Worm (Caenorhabditis elegans) whole organism, mixed stage, embryonic: ENCODE results near the gene rabn-5.

ENCODE experiments used
- M03D4.4 ChIP-seq: sonication (generic microtip); optimal IDR thresholded peaks from 2 replicates; lab custom pipeline; 2017; ENCODE audit warnings: mild to moderate bottlenecking, missing genetic modification characterization, missing compliant biosample characterization
- blmp-1 ChIP-seq: fragments of 150-350 bp; optimal IDR thresholded peaks from 2 replicates; lab custom pipeline; 2014; ENCODE audit warnings: missing biosample characterization, missing genetic modification characterization
- ceh-39 ChIP-seq: fragments of 150-350 bp; optimal IDR thresholded peaks from 2 replicates; lab custom pipeline; 2014; ENCODE audit warnings: missing biosample characterization, missing genetic modification characterization
- ceh-43 ChIP-seq: fragments of 200-800 bp; sonication (Bioruptor generic); optimal IDR thresholded peaks from 2 replicates; lab custom pipeline; 2018; ENCODE audit warnings: mild to moderate bottlenecking, missing genetic modification characterization, moderate library complexity, missing compliant biosample characterization
- ceh-83 ChIP-seq: fragments of 200-800 bp; sonication (Bioruptor generic); optimal IDR thresholded peaks from 2 replicates; lab custom pipeline; 2018; ENCODE audit warnings: mild to moderate bottlenecking, missing genetic modification characterization, missing compliant biosample characterization
- ces-1 ChIP-seq: fragments of 150-350 bp; optimal IDR thresholded peaks from 2 replicates; lab custom pipeline; 2014; ENCODE audit warnings: missing biosample characterization, missing genetic modification reagents, missing genetic modification characterization
- cnd-1 ChIP-seq: fragments of 200-800 bp; sonication (Bioruptor generic); optimal IDR thresholded peaks from 2 replicates; lab custom pipeline; 2018; ENCODE audit warnings: mild to moderate bottlenecking, missing genetic modification characterization, missing compliant biosample characterization
- drap-1 ChIP-seq: fragments of 200-800 bp; sonication (Bioruptor generic); optimal IDR thresholded peaks from 3 replicates; lab custom pipeline; 2018; ENCODE audit warnings: mild to moderate bottlenecking, missing genetic modification characterization, missing compliant biosample characterization
- elt-1 ChIP-seq: sonication (generic microtip); optimal IDR thresholded peaks from 2 replicates; lab custom pipeline; 2017; ENCODE audit warnings: missing genetic modification characterization, mild to moderate bottlenecking, missing compliant biosample characterization, antibody characterized with exemption, moderate library complexity, borderline replicate concordance; ENCODE audit not compliant: insufficient read depth
- elt-3 ChIP-seq: fragments of 150-350 bp; optimal IDR thresholded peaks from 2 replicates; lab custom pipeline; 2014; ENCODE audit warnings: missing biosample characterization, missing genetic modification characterization
- flh-1 ChIP-seq: fragments of 200-800 bp; sonication (Bioruptor generic); optimal IDR thresholded peaks from 2 replicates; lab custom pipeline; 2018; ENCODE audit warnings: mild to moderate bottlenecking, missing genetic modification characterization, moderate library complexity, missing compliant biosample characterization
- ham-2 ChIP-seq: fragments of 200-800 bp; sonication (Bioruptor generic); optimal IDR thresholded peaks from 2 replicates; lab custom pipeline; 2018; ENCODE audit warnings: mild to moderate bottlenecking, missing genetic modification characterization, missing compliant biosample characterization
- hlh-1 ChIP-seq: fragments of 150-350 bp; optimal IDR thresholded peaks from 2 replicates; lab custom pipeline; 2014; ENCODE audit warnings: missing biosample characterization, missing genetic modification reagents, missing genetic modification characterization
- lin-13 ChIP-seq: fragments of 150-350 bp; optimal IDR thresholded peaks from 2 replicates; lab custom pipeline; 2014; ENCODE audit warnings: missing biosample characterization, missing genetic modification characterization
- lin-32 ChIP-seq: fragments of 200-800 bp; sonication (Bioruptor generic); optimal IDR thresholded peaks from 2 replicates; lab custom pipeline; 2018; ENCODE audit warnings: mild to moderate bottlenecking, missing genetic modification characterization, missing compliant biosample characterization
- lsy-2 ChIP-seq: fragments of 150-350 bp; optimal IDR thresholded peaks from 2 replicates; lab custom pipeline; 2014; ENCODE audit warnings: missing biosample characterization, missing genetic modification characterization
- mep-1 ChIP-seq: fragments of 150-350 bp; optimal IDR thresholded peaks from 2 replicates; lab custom pipeline; 2017; ENCODE audit warnings: missing biosample characterization, missing genetic modification reagents, missing genetic modification characterization, inconsistent platforms
- nhr-12 ChIP-seq: fragments of 150-350 bp; optimal IDR thresholded peaks from 2 replicates; lab custom pipeline; 2014; ENCODE audit warnings: missing biosample characterization, missing genetic modification characterization
- nhr-237 ChIP-seq: fragments of 150-350 bp; optimal IDR thresholded peaks from 2 replicates; lab custom pipeline; 2014; ENCODE audit warnings: missing biosample characterization, missing genetic modification characterization
- nhr-28 ChIP-seq: fragments of 150-350 bp; optimal IDR thresholded peaks from 2 replicates; lab custom pipeline; 2014; ENCODE audit warnings: missing biosample characterization, missing genetic modification characterization
- nhr-76 ChIP-seq: sonication (generic microtip); optimal IDR thresholded peaks from 2 replicates; lab custom pipeline; 2017; ENCODE audit warnings: missing biosample characterization, missing genetic modification characterization
- pha-4 ChIP-seq: fragments of 150-350 bp; optimal IDR thresholded peaks from 2 replicates; lab custom pipeline; 2018; ENCODE audit warnings: missing biosample characterization, missing genetic modification reagents, missing genetic modification characterization
- sem-2 ChIP-seq: fragments of 200-800 bp; sonication (Bioruptor generic); optimal IDR thresholded peaks from 2 replicates; lab custom pipeline; 2018; ENCODE audit warnings: mild to moderate bottlenecking, missing genetic modification characterization, missing compliant biosample characterization
- snpc-4 ChIP-seq: fragments of 150-350 bp; optimal IDR thresholded peaks from 2 replicates; lab custom pipeline; 2014; ENCODE audit warnings: missing biosample characterization, missing genetic modification characterization
- sptf-1 ChIP-seq: sonication (generic microtip); optimal IDR thresholded peaks from 2 replicates; lab custom pipeline; 2017; ENCODE audit warnings: mild to moderate bottlenecking, missing genetic modification characterization, moderate library complexity, missing compliant biosample characterization
- tbx-8 ChIP-seq: fragments of 200-800 bp; sonication (Bioruptor generic); optimal IDR thresholded peaks from 2 replicates; lab custom pipeline; 2018; ENCODE audit warnings: mild to moderate bottlenecking, missing genetic modification characterization, moderate library complexity, missing compliant biosample characterization
- unc-39 ChIP-seq: fragments of 150-350 bp; optimal IDR thresholded peaks from 2 replicates; lab custom pipeline; 2014; ENCODE audit warnings: missing biosample characterization, missing genetic modification characterization
- zip-8 ChIP-seq: fragments of 150-350 bp; optimal IDR thresholded peaks from 2 replicates; lab custom pipeline; 2014; ENCODE audit warnings: missing biosample characterization, missing genetic modification characterization

The rabn-5 gene

ce11 chrIII:5882823-5883222, 18.5 kb downstream of the rabn-5 start, which contains the start of gene F01F1.14:
F01F1.14 (minus strand) TSS chrIII:5882923.
- TF ChIP-seq zip-8 (tag; lab: Kevin White, UChicago) (no peak), hlh-1 (no peak), ceh-39 (no peak), snpc-4 (tag; lab: Kevin White, UChicago) (no peak), unc-39 (tag; lab: Kevin White, UChicago) (no peak), sptf-1 (tag; lab: Kevin White, UChicago) (no peak), drap-1 (no peak), lsy-2 (tag; lab: Kevin White, UChicago) (no peak), sem-2 (GFP tag; lab: Kevin White, UChicago) (no peak), mep-1 (tag; lab: Kevin White, UChicago) (no peak), ceh-43 (no peak), nhr-12 (no peak), pha-4 (tag; lab: Kevin White, UChicago) (no peak), elt-1 (tag; lab: Kevin White, UChicago) (no peak)

ce11 chrIII:5883517-5883916, 19.2 kb downstream of the rabn-5 start:
- TF ChIP-seq lin-13 (tag; lab: Kevin White, UChicago), result no peak
- no peak for TF ChIP-seq lsy-2 (tag; lab: Kevin White, UChicago)

ce11 chrIII:5884007-5884406, 19.7 kb downstream of the rabn-5 start, which contains the start of gene C28H8.5:
C28H8.5 (plus strand) TSS chrIII:5884307.
- TF ChIP-seq pha-4 (tag; lab: Kevin White, UChicago) (no peak), hlh-1 (no peak), ceh-39 (no peak), M03D4.4 (tag; lab: Kevin White, UChicago) (no peak), nhr-12 (no peak), lin-32 (no peak), snpc-4 (tag; lab: Kevin White, UChicago) (no peak), ces-1 (GFP tag; lab: Kevin White, UChicago) (no peak), ceh-83 (GFP tag; lab: Kevin White, UChicago) (no peak), lsy-2 (tag; lab: Kevin White, UChicago) (no peak), lin-13 (tag; lab: Kevin White, UChicago) (no peak), nhr-237 (tag; lab: Kevin White, UChicago) (no peak), nhr-28 (tag; lab: Kevin White, UChicago) (no peak)
- TF ChIP-seq, all 35 proteins: peak for 0

ce11 chrIII:5884459-5884858, 20.1 kb downstream of the rabn-5 start:
- TF ChIP-seq nhr-76 (tag; lab: Kevin White, UChicago) (no peak), elt-1 (tag; lab: Kevin White, UChicago) (no peak), elt-3 (tag; lab: Kevin White, UChicago) (no peak), M03D4.4 (tag; lab: Kevin White, UChicago) (no peak), lin-32 (no peak), blmp-1 (tag; lab: Kevin White, UChicago) (no peak), cnd-1 (tag; lab: Kevin White, UChicago) (no peak), lin-13 (tag; lab: Kevin White, UChicago) (no peak), ceh-83 (GFP tag; lab: Kevin White, UChicago) (no peak), drap-1 (no peak), flh-1 (GFP tag; lab: Kevin White, UChicago) (no peak), sem-2 (GFP tag; lab: Kevin White, UChicago) (no peak), tbx-8 (GFP tag; lab: Kevin White, UChicago) (no peak)

ce11 chrIII:5886893-5887292, 22.5 kb downstream of the rabn-5 start, which contains the start of gene C28H8.7:
C28H8.7 (minus strand) TSS chrIII:5886993.
- TF ChIP-seq unc-39 (tag; lab: Kevin White, UChicago) (no peak), zip-8 (tag; lab: Kevin White, UChicago) (no peak), nhr-28 (tag; lab: Kevin White, UChicago) (no peak), ham-2 (GFP tag; lab: Kevin White, UChicago) (no peak), lin-13 (tag; lab: Kevin White, UChicago) (no peak)

- no peak for TF ChIP-seq nhr-12
- TF ChIP-seq hlh-1, result no peak
- no peak for TF ChIP-seq cnd-1 (tag; lab: Kevin White, UChicago)
Measured at ce11 chrIII:5888675-5889074, 24.3 kb downstream of the rabn-5 start, which contains the start of gene C28H8.8. C28H8.8 (minus strand) TSS chrIII:5888775.
